Worm (Caenorhabditis elegans): ENCODE data around the gene sup-10.
A peak's percentile ranks its signal among the peaks of the same experiment; 100 is the strongest.
"Not testable (repeated sequence)": the region's sequence is repeated elsewhere in the genome, so short reads cannot be mapped to it uniquely, and the experiment has no call there.

sup-10 gene

DNA sequence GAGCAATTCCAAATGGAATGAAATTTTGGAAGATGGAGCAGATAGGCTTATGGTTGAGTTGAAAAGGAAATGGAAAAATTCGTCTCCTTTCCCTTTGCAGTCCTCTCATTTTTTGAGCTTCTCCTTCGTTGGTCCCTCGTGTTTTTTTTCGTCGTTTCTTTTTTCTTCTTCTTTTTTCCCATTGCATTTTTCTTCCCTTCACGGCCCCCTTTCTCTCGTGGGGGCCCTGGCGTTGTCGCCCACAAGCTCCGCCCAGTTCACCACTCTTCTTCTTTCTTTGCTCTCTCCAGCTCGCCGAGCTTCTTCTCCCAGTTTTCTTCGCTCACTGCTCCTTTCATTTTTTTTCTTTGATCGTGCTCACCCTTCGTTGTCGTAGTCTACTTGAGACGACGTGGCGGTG is 8.7 kb upstream of the sup-10 start:
- TF ChIP-seq flt-1 (GFP tag; IDR thresholded peaks at IDR 0.05): no peak
- no peak for TF ChIP-seq ztf-23 (GFP tag; IDR thresholded peaks at IDR 0.05)
- no peak for TF ChIP-seq T22C8.4 (GFP tag; IDR thresholded peaks at IDR 0.05)
- TF ChIP-seq med-1 (GFP tag; optimal IDR thresholded peaks at IDR 0.05; ENCODE audit: insufficient read depth): no peak
- TF ChIP-seq cog-1 (tag; optimal IDR thresholded peaks at IDR 0.05): no peak
- no peak for TF ChIP-seq klf-2 (GFP tag; conservative IDR thresholded peaks at IDR 0.05)
- TF ChIP-seq ref-1 (GFP tag; conservative IDR thresholded peaks at IDR 0.05): no peak
- no peak for TF ChIP-seq tab-1 (GFP tag; IDR thresholded peaks at IDR 0.05)
- TF ChIP-seq ztf-29 (GFP tag; IDR thresholded peaks at IDR 0.05): no peak

ce11 chrX:17521425-17521824 is 6.7 kb upstream of the sup-10 start:
- TF ChIP-seq flt-1 (GFP tag; IDR thresholded peaks at IDR 0.05): no peak
- no peak for TF ChIP-seq tab-1 (GFP tag; IDR thresholded peaks at IDR 0.05)
- TF ChIP-seq ztf-29 (GFP tag; IDR thresholded peaks at IDR 0.05): no peak
- no peak for TF ChIP-seq klf-2 (GFP tag; conservative IDR thresholded peaks at IDR 0.05)
- no peak for TF ChIP-seq ref-1 (GFP tag; conservative IDR thresholded peaks at IDR 0.05)
- no peak for TF ChIP-seq cog-1 (tag; optimal IDR thresholded peaks at IDR 0.05)
- no peak for TF ChIP-seq T22C8.4 (GFP tag; IDR thresholded peaks at IDR 0.05)

DNA sequence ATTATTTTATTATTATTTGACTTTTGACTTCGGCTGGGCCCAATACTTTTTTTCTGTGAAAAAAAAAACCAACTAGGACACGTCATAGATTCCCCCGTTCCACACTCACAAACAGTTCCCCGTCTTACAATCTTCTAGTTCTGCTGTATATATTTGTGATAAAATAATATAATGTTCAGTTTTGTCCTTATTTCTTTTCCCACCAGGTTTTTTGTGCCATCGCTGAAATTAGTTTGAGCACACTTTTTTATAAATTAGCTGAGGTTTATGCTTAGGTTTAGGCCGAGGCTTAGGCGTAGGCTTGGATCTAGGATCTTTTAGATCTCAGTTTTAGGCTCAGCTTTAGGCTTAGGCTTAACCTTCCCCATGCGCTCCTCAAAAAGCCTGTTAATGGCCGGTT is 767 bp upstream of the sup-10 start:
- TF ChIP-seq cog-1 (tag; optimal IDR thresholded peaks at IDR 0.05): no peak
- TF ChIP-seq ztf-29 (GFP tag; IDR thresholded peaks at IDR 0.05): no peak
- no peak for TF ChIP-seq ref-1 (GFP tag; conservative IDR thresholded peaks at IDR 0.05)
- TF ChIP-seq T22C8.4 (GFP tag; IDR thresholded peaks at IDR 0.05): no peak
- no peak for TF ChIP-seq flt-1 (GFP tag; IDR thresholded peaks at IDR 0.05)
- TF ChIP-seq klf-2 (GFP tag; conservative IDR thresholded peaks at IDR 0.05): no peak
- no peak for TF ChIP-seq med-1 (GFP tag; optimal IDR thresholded peaks at IDR 0.05; ENCODE audit: insufficient read depth)
- TF ChIP-seq tab-1 (GFP tag; IDR thresholded peaks at IDR 0.05): no peak
- TF ChIP-seq ztf-23 (GFP tag; IDR thresholded peaks at IDR 0.05): no peak

DNA sequence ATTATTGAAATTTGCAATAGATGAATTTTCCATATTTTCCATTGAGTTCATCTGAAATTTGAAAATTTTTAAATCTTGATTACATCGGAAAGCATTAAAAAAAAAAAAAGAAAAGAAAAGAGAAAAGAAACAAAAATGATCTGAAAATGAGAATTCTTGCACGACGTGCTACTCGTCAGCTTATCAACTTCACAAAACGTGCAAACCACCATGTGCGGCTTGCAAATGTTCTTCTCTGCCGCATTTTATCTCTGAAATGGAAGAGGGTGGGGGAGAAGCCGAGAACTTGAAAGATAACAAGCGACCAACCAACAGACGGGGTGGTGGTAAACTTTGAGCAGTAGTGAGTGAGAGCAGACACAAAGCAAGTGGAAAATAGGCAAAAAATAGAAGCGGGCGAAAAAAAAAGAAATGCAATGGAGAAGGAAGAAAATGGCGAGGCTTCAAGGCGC is 5.9 kb downstream of the sup-10 start, which contains the start of gene F31A3.3:
Gene F31A3.3, minus strand, starts transcription at position 51 of the 452 bp plus-strand sequence.
- TF ChIP-seq tab-1 (GFP tag; IDR thresholded peaks at IDR 0.05): no peak
- TF ChIP-seq T22C8.4 (GFP tag; IDR thresholded peaks at IDR 0.05): no peak
- TF ChIP-seq flt-1 (GFP tag; IDR thresholded peaks at IDR 0.05): no peak
- no peak for TF ChIP-seq klf-2 (GFP tag; conservative IDR thresholded peaks at IDR 0.05)
- TF ChIP-seq cog-1 (tag; optimal IDR thresholded peaks at IDR 0.05): no peak
- no peak for TF ChIP-seq ztf-29 (GFP tag; IDR thresholded peaks at IDR 0.05)
- no peak for TF ChIP-seq ztf-23 (GFP tag; IDR thresholded peaks at IDR 0.05)
- no peak for TF ChIP-seq med-1 (GFP tag; optimal IDR thresholded peaks at IDR 0.05; ENCODE audit: insufficient read depth)
- TF ChIP-seq ref-1 (GFP tag; conservative IDR thresholded peaks at IDR 0.05): no peak

DNA sequence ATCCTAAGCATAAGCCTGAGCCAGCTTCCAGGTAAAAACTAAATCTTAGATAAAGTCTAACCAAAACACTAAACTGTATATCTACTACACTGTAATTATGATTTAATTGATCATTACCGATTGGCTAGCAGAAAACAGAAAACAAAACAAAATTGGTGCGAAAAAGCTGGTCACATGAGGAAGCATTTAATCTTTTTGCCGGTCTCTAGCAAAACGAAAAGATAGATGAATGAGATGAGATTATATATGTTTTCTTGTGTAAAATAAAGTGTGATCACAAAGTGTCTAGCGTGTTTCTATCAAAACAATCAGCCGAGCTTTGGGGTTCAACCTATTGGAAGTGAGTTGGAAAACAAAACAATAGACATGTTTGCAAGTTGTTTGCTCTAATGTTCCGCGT is 6.7 kb downstream of the sup-10 start:
- TF ChIP-seq cog-1 (tag; optimal IDR thresholded peaks at IDR 0.05) (no peak), T22C8.4 (GFP tag; IDR thresholded peaks at IDR 0.05) (no peak), ref-1 (GFP tag; conservative IDR thresholded peaks at IDR 0.05) (no peak), med-1 (GFP tag; optimal IDR thresholded peaks at IDR 0.05; ENCODE audit: insufficient read depth) (no peak), ztf-29 (GFP tag; IDR thresholded peaks at IDR 0.05) (no peak), ztf-23 (GFP tag; IDR thresholded peaks at IDR 0.05) (no peak), klf-2 (GFP tag; conservative IDR thresholded peaks at IDR 0.05) (no peak), flt-1 (GFP tag; IDR thresholded peaks at IDR 0.05) (no peak), tab-1 (GFP tag; IDR thresholded peaks at IDR 0.05) (no peak)

ce11 chrX:17537568-17537967 is 9.4 kb downstream of the sup-10 start:
- TF ChIP-seq ref-1 (GFP tag; conservative IDR thresholded peaks at IDR 0.05) (no peak), flt-1 (GFP tag; IDR thresholded peaks at IDR 0.05) (no peak), ztf-29 (GFP tag; IDR thresholded peaks at IDR 0.05) (no peak), cog-1 (tag; optimal IDR thresholded peaks at IDR 0.05) (no peak), T22C8.4 (GFP tag; IDR thresholded peaks at IDR 0.05) (no peak), klf-2 (GFP tag; conservative IDR thresholded peaks at IDR 0.05) (no peak), tab-1 (GFP tag; IDR thresholded peaks at IDR 0.05) (no peak), med-1 (GFP tag; optimal IDR thresholded peaks at IDR 0.05; ENCODE audit: insufficient read depth) (no peak), ztf-23 (GFP tag; IDR thresholded peaks at IDR 0.05) (no peak)

DNA sequence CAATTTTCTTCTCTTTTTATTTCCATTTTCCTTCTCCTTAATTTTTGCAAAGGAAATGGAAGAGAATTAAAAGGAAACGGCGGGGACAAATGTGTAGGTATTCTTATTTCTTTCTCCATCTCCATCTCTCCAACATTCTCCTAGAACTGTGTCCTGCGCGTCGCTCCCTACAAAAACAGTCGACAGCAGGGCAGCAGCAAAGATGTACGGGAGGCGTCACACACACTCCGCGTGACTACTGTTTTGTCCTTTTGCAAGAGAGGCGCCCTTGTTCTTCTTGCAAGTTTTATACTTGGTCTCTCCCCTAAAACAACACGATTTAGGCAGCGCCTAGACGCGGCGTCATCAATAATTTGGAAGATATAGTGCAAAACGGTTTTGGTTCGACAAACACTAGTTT is 11.8 kb downstream of the sup-10 start:
- no peak for TF ChIP-seq T22C8.4 (GFP tag; IDR thresholded peaks at IDR 0.05)
- TF ChIP-seq tab-1 (GFP tag; IDR thresholded peaks at IDR 0.05): no peak
- TF ChIP-seq med-1 (GFP tag; optimal IDR thresholded peaks at IDR 0.05; ENCODE audit: insufficient read depth): no peak
- TF ChIP-seq cog-1 (tag; optimal IDR thresholded peaks at IDR 0.05): no peak

- TF ChIP-seq cog-1 (tag; optimal IDR thresholded peaks at IDR 0.05) (peak; percentile 42), klf-2 (GFP tag; conservative IDR thresholded peaks at IDR 0.05) (0 out of 2 replicates have a peak, but pooled peaks have one; percentile 35), T22C8.4 (GFP tag; IDR thresholded peaks at IDR 0.05) (peak; percentile 68), ztf-29 (GFP tag; IDR thresholded peaks at IDR 0.05) (no peak), med-1 (GFP tag; optimal IDR thresholded peaks at IDR 0.05; ENCODE audit: insufficient read depth) (no peak), ztf-23 (GFP tag; IDR thresholded peaks at IDR 0.05) (peak; percentile 75; the same call in 1 of the 2 replicates), flt-1 (GFP tag; IDR thresholded peaks at IDR 0.05) (peak; percentile 67)
These were observed 16.3 kb downstream of the sup-10 start for ce11 chrX:17544349-17544936.

ce11 chrX:17545498-17545897 is 17.4 kb downstream of the sup-10 start:
- TF ChIP-seq ztf-23 (GFP tag; IDR thresholded peaks at IDR 0.05): peak; percentile 45; the same call in 1 of the 2 replicates
- no peak for TF ChIP-seq flt-1 (GFP tag; IDR thresholded peaks at IDR 0.05)

DNA sequence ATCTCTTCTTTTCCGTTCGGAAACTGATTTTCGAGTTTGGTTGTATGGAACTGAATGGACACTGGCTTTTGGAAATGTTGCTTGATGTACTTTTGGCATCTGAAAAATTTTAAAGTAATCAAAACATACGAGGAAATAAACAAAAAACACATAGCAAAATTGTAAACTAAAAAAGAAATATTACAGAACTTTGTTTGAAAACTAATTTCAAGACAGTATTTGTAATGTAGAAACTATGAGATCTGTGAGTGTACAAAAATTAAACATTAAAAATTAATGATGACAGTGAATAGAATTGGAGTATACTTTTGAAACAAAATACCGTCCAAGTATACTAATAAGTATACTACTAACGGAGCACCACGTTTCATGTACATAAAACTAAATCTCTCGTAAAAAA is 20.4 kb downstream of the sup-10 start, which contains the start of gene hlh-29:
Gene hlh-29, minus strand, starts transcription at position 101 of the 400 bp plus-strand sequence.
- not testable (repeated sequence) for TF ChIP-seq klf-2 (GFP tag; conservative IDR thresholded peaks at IDR 0.05); flt-1 (GFP tag; IDR thresholded peaks at IDR 0.05); ztf-23 (GFP tag; IDR thresholded peaks at IDR 0.05)
